Fruit fly (Drosophila melanogaster) whole organism, adult: ENCODE data around the gene Csas.
A peak's percentile ranks its signal among the peaks of the same experiment; 100 is the strongest.

Source experiments
- CG14711 ChIP-seq: fragments of 200-800 bp; sonication (Bioruptor generic); optimal IDR thresholded peaks from 2 replicates; lab custom pipeline; 2018; ENCODE audit warnings: missing biosample characterization, mild to moderate bottlenecking, missing genetic modification characterization, moderate library complexity
- CG1620 ChIP-seq: fragments of 200-800 bp; sonication (Bioruptor generic); optimal IDR thresholded peaks from 2 replicates; lab custom pipeline; 2016; ENCODE audit warnings: missing biosample characterization, missing genetic modification characterization
- CG33017 ChIP-seq: fragments of 200-800 bp; sonication (Bioruptor generic); optimal IDR thresholded peaks from 2 replicates; lab custom pipeline; 2018; ENCODE audit warnings: missing biosample characterization, mild to moderate bottlenecking, missing genetic modification characterization, moderate library complexity
- CG7045 ChIP-seq: fragments of 200-800 bp; sonication (Bioruptor generic); optimal IDR thresholded peaks from 2 replicates; lab custom pipeline; 2017; ENCODE audit warnings: missing biosample characterization, mild to moderate bottlenecking, missing genetic modification characterization
- Hr96 ChIP-seq: fragments of 200-800 bp; sonication (Bioruptor generic); optimal IDR thresholded peaks from 2 replicates; lab custom pipeline; 2016; ENCODE audit warnings: missing biosample characterization, missing genetic modification characterization
- Mnt ChIP-seq: fragments of 200-800 bp; sonication (Bioruptor generic); optimal IDR thresholded peaks from 2 replicates; lab custom pipeline; 2016; ENCODE audit warnings: missing biosample characterization, mild to moderate bottlenecking, missing genetic modification characterization
- bab1 ChIP-seq: fragments of 200-800 bp; sonication (Bioruptor generic); optimal IDR thresholded peaks from 3 replicates; lab custom pipeline; 2019; ENCODE audit warnings: missing biosample characterization, mild to moderate bottlenecking, missing genetic modification characterization, moderate library complexity
- cnc ChIP-seq, 2 experiments: fragments of >200 bp; optimal IDR thresholded peaks; 2 replicates each; lab custom pipeline; 2017
- kay ChIP-seq: fragments of 200-800 bp; sonication (Bioruptor generic); peaks from one replicate; lab custom pipeline; 2016; ENCODE audit warnings: missing biosample characterization, missing genetic modification characterization, borderline replicate concordance
- ovo ChIP-seq: fragments of 200-800 bp; sonication (Bioruptor generic); optimal IDR thresholded peaks from 2 replicates; lab custom pipeline; 2016; ENCODE audit warnings: missing biosample characterization, missing genetic modification characterization
- pad ChIP-seq: fragments of 200-800 bp; sonication (Bioruptor generic); optimal IDR thresholded peaks from 3 replicates; lab custom pipeline; 2017; ENCODE audit warnings: missing biosample characterization, missing genetic modification characterization, mild to moderate bottlenecking, moderate library complexity, missing genetic modification reagents
- tj ChIP-seq: fragments of 200-800 bp; sonication (Bioruptor generic); optimal IDR thresholded peaks from 3 replicates; lab custom pipeline; 2017; ENCODE audit warnings: missing biosample characterization, mild to moderate bottlenecking, missing genetic modification characterization, moderate library complexity
- toe ChIP-seq: fragments of 200-800 bp; sonication (Bioruptor generic); optimal IDR thresholded peaks from 2 replicates; lab custom pipeline; 2016; ENCODE audit warnings: missing biosample characterization, missing genetic modification characterization

DNA sequence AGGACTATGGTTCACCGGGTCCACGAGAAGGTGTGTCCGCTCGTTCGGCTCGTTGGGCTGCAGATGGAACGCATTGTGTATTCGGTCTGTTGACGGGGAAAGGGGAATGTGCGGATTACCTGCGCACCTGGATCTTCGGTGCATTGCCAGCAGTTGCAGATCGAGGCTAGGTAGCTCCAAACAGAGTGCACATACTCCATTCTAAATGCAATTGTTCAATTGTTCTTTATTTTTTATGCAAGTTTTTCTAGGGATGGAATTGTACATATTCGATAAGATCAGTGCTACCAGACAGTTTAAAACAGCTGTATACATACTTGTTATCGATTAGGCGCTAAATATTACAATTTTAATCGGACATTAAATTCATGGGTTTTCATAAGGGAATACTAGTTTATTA, 40.0 kb upstream of the Csas start, which contains the start of gene Lamtor1:
- TF ChIP-seq Mnt (GFP tag; lab: Kevin White, UChicago) (no peak), CG7045 (GFP tag; lab: Kevin White, UChicago) (no peak), toe (no peak), CG1620 (GFP tag; lab: Kevin White, UChicago) (no peak), tj (GFP tag; lab: Kevin White, UChicago) (no peak), Hr96 (GFP tag; lab: Kevin White, UChicago) (no peak), kay (GFP tag; lab: Kevin White, UChicago) (no peak), cnc (optimal IDR thresholded peaks at IDR 0.05; lab: Kevin White, UChicago) (no peak), pad (GFP tag; lab: Kevin White, UChicago) (no peak), bab1 (peak; percentile 27), CG33017 (no peak), ovo (no peak), CG14711 (tag; lab: Kevin White, UChicago) (no peak)
